Fruit fly (Drosophila melanogaster) whole organism, embryonic: ENCODE measurements around the gene retinin.

Experiments used
- CG10431 ChIP-seq: fragments of 200-800 bp; sonication (Bioruptor generic); optimal IDR thresholded peaks from 3 replicates; lab custom pipeline; 2018; ENCODE audit warnings: missing biosample characterization, mild to moderate bottlenecking, missing genetic modification characterization
- CG12659 ChIP-seq: fragments of 200-800 bp; sonication (Bioruptor generic); optimal IDR thresholded peaks from 3 replicates; lab custom pipeline; 2017; ENCODE audit warnings: mild to moderate bottlenecking, missing biosample characterization, missing genetic modification reagents, missing genetic modification characterization
- CG13424 ChIP-seq: fragments of 200-800 bp; sonication (Bioruptor generic); optimal IDR thresholded peaks from 2 replicates; lab custom pipeline; 2019; ENCODE audit warnings: missing biosample characterization, mild to moderate bottlenecking, missing genetic modification characterization, moderate library complexity
- CG15514 ChIP-seq: fragments of 200-800 bp; sonication (Bioruptor generic); optimal IDR thresholded peaks from 3 replicates; lab custom pipeline; 2017; ENCODE audit warnings: missing biosample characterization, missing genetic modification characterization, mild to moderate bottlenecking, moderate library complexity, missing genetic modification reagents
- CG1603 ChIP-seq: fragments of 200-800 bp; sonication (Bioruptor generic); optimal IDR thresholded peaks from 2 replicates; lab custom pipeline; 2019; ENCODE audit warnings: missing biosample characterization, mild to moderate bottlenecking, missing genetic modification characterization, moderate library complexity
- CG16779 ChIP-seq: fragments of 200-800 bp; sonication (Bioruptor generic); IDR thresholded peaks from 2 replicates; pipeline ENCODE4 v1.3.6; 2022; ENCODE audit warnings: missing biosample characterization, missing genetic modification characterization
- CG16813 ChIP-seq: fragments of 200-800 bp; sonication (Bioruptor generic); IDR thresholded peaks from 3 replicates; pipeline ENCODE4 v1.3.6; 2022; ENCODE audit warnings: missing biosample characterization, missing genetic modification characterization; ENCODE audit not compliant: partially characterized antibody
- CG16815 ChIP-seq: fragments of 200-800 bp; sonication (Bioruptor generic); optimal IDR thresholded peaks from 3 replicates; lab custom pipeline; 2017; ENCODE audit warnings: missing biosample characterization, mild to moderate bottlenecking, missing genetic modification characterization
- CG17361 ChIP-seq: fragments of 200-800 bp; sonication (Bioruptor generic); IDR thresholded peaks from 3 replicates; pipeline ENCODE4 v1.3.6; 2022; ENCODE audit warnings: missing biosample characterization, missing genetic modification characterization
- CG17612 ChIP-seq: fragments of 200-800 bp; sonication (Bioruptor generic); IDR thresholded peaks from 2 replicates; pipeline ENCODE4 v1.3.6; 2022; ENCODE audit warnings: missing biosample characterization, missing genetic modification characterization
- CG18599 ChIP-seq: fragments of 200-800 bp; sonication (Bioruptor generic); optimal IDR thresholded peaks from 3 replicates; lab custom pipeline; 2017; ENCODE audit warnings: missing biosample characterization, missing genetic modification characterization, mild to moderate bottlenecking, moderate library complexity, missing genetic modification reagents
- CG2199 ChIP-seq: fragments of 200-800 bp; sonication (Bioruptor generic); IDR thresholded peaks from 3 replicates; pipeline ENCODE4 v1.3.6; 2022; ENCODE audit warnings: missing biosample characterization, missing genetic modification characterization
- CG30403 ChIP-seq: fragments of 200-800 bp; sonication (Bioruptor generic); optimal IDR thresholded peaks from 3 replicates; lab custom pipeline; 2016; ENCODE audit warnings: missing biosample characterization, missing genetic modification characterization
- CG31441 ChIP-seq: fragments of 200-800 bp; sonication (Bioruptor generic); IDR thresholded peaks from 2 replicates; pipeline ENCODE4 v1.3.6; 2022; ENCODE audit warnings: missing biosample characterization, missing genetic modification characterization
- CG33557 ChIP-seq: fragments of 200-800 bp; sonication (Bioruptor generic); optimal IDR thresholded peaks from 2 replicates; lab custom pipeline; 2019; ENCODE audit warnings: missing biosample characterization, mild to moderate bottlenecking, missing genetic modification characterization, moderate library complexity
- CG34224 ChIP-seq: fragments of 200-800 bp; sonication (Bioruptor generic); IDR thresholded peaks from 3 replicates; pipeline ENCODE4 v1.3.6; 2022; ENCODE audit warnings: missing biosample characterization, missing genetic modification characterization; ENCODE audit not compliant: partially characterized antibody
- CG7372 ChIP-seq: fragments of 200-800 bp; sonication (Bioruptor generic); IDR thresholded peaks from 2 replicates; pipeline ENCODE4 v1.3.6; 2022; ENCODE audit warnings: missing biosample characterization, missing genetic modification characterization
- CG7987 ChIP-seq: fragments of 200-800 bp; sonication (Bioruptor generic); optimal IDR thresholded peaks from 2 replicates; lab custom pipeline; 2018; ENCODE audit warnings: missing biosample characterization, mild to moderate bottlenecking, missing genetic modification characterization, moderate library complexity
- CG8388 ChIP-seq: fragments of 200-800 bp; sonication (Bioruptor generic); optimal IDR thresholded peaks from 2 replicates; lab custom pipeline; 2019; ENCODE audit warnings: missing biosample characterization, mild to moderate bottlenecking, missing genetic modification characterization, moderate library complexity
- CG8944 ChIP-seq: fragments of 200-800 bp; sonication (Bioruptor generic); optimal IDR thresholded peaks from 3 replicates; lab custom pipeline; 2016; ENCODE audit warnings: missing biosample characterization, missing genetic modification characterization
- Deaf1 ChIP-seq: fragments of 200-800 bp; optimal IDR thresholded peaks from 3 replicates; lab custom pipeline; 2019; ENCODE audit warnings: missing biosample characterization, mild to moderate bottlenecking, missing genetic modification characterization, moderate library complexity
- Dip3 ChIP-seq: fragments of 200-800 bp; sonication (Bioruptor generic); optimal IDR thresholded peaks from 3 replicates; lab custom pipeline; 2016; ENCODE audit warnings: missing biosample characterization, missing genetic modification characterization
- Dref ChIP-seq: fragments of 200-800 bp; sonication (Bioruptor generic); IDR thresholded peaks from 2 replicates; pipeline ENCODE4 v1.3.6; 2022; ENCODE audit warnings: missing biosample characterization, missing genetic modification characterization
- Ets97D ChIP-seq: fragments of 200-800 bp; sonication (Bioruptor generic); optimal IDR thresholded peaks from 3 replicates; lab custom pipeline; 2016; ENCODE audit warnings: missing biosample characterization, missing genetic modification characterization
- H2.0 ChIP-seq: fragments of 200-800 bp; sonication (Bioruptor generic); IDR thresholded peaks from 2 replicates; pipeline ENCODE4 v1.3.6; 2022; ENCODE audit warnings: missing biosample characterization, missing genetic modification characterization
- Hmr ChIP-seq: fragments of 200-800 bp; sonication (Bioruptor generic); optimal IDR thresholded peaks from 3 replicates; lab custom pipeline; 2017; ENCODE audit warnings: mild to moderate bottlenecking, missing biosample characterization, missing genetic modification reagents, missing genetic modification characterization
- Hsf ChIP-seq: fragments of 200-800 bp; sonication (Bioruptor generic); optimal IDR thresholded peaks from 3 replicates; lab custom pipeline; 2016; ENCODE audit warnings: missing biosample characterization, missing genetic modification characterization
- Mad ChIP-seq: fragments of 200-800 bp; sonication (Bioruptor generic); optimal IDR thresholded peaks from 2 replicates; lab custom pipeline; 2016; ENCODE audit warnings: missing biosample characterization, missing genetic modification characterization
- Med ChIP-seq: fragments of 200-800 bp; sonication (Bioruptor generic); peaks from one replicate; lab custom pipeline; 2016; ENCODE audit warnings: missing biosample characterization, missing genetic modification characterization, mild to moderate bottlenecking, inconsistent platforms, moderate library complexity
- Mes4 ChIP-seq: fragments of 200-800 bp; sonication (Bioruptor generic); optimal IDR thresholded peaks from 2 replicates; lab custom pipeline; 2016; ENCODE audit warnings: missing biosample characterization, missing genetic modification characterization
- NC2β ChIP-seq: fragments of 200-800 bp; sonication (Bioruptor generic); optimal IDR thresholded peaks from 2 replicates; lab custom pipeline; 2016; ENCODE audit warnings: missing biosample characterization, missing genetic modification characterization
- Sin3A ChIP-seq: fragments of >200 bp; optimal IDR thresholded peaks from 2 replicates; lab custom pipeline; 2018
- ab ChIP-seq: fragments of 200-800 bp; sonication (Bioruptor generic); optimal IDR thresholded peaks from 2 replicates; lab custom pipeline; 2016; ENCODE audit warnings: missing biosample characterization, missing genetic modification characterization
- ap ChIP-seq: fragments of 200-800 bp; sonication (Bioruptor generic); IDR thresholded peaks from 2 replicates; pipeline ENCODE4 v1.3.6; 2022; ENCODE audit warnings: missing biosample characterization, missing genetic modification characterization
- ase ChIP-seq: fragments of 200-800 bp; sonication (Bioruptor generic); IDR thresholded peaks from 3 replicates; pipeline ENCODE4 v1.3.6; 2022; ENCODE audit warnings: missing biosample characterization, missing genetic modification characterization
- bbx ChIP-seq: fragments of 200-800 bp; sonication (Bioruptor generic); IDR thresholded peaks from 2 replicates; pipeline ENCODE4 v1.3.6; 2022; ENCODE audit warnings: missing biosample characterization, missing genetic modification characterization; ENCODE audit not compliant: partially characterized antibody
- cg ChIP-seq: fragments of 200-800 bp; sonication (Bioruptor generic); optimal IDR thresholded peaks from 3 replicates; lab custom pipeline; 2019; ENCODE audit warnings: missing biosample characterization, mild to moderate bottlenecking, missing genetic modification characterization, moderate library complexity
- chif ChIP-seq, 2 experiments: fragments of 200-800 bp; sonication (Bioruptor generic); optimal IDR thresholded peaks; 3 replicates each; lab custom pipeline; 2016; ENCODE audit warnings: missing biosample characterization in 2 of 2, missing genetic modification characterization in 2 of 2
- gem ChIP-seq: fragments of 200-800 bp; sonication (Bioruptor generic); optimal IDR thresholded peaks from 2 replicates; lab custom pipeline; 2019; ENCODE audit warnings: missing biosample characterization, mild to moderate bottlenecking, missing genetic modification characterization, moderate library complexity
- grau ChIP-seq: fragments of 200-800 bp; optimal IDR thresholded peaks from 3 replicates; lab custom pipeline; 2019; ENCODE audit warnings: missing biosample characterization, mild to moderate bottlenecking, missing genetic modification characterization, moderate library complexity
- hbn ChIP-seq: fragments of 200-800 bp; sonication (Bioruptor generic); IDR thresholded peaks from 2 replicates; pipeline ENCODE4 v1.3.6; 2022; ENCODE audit warnings: missing biosample characterization, missing genetic modification characterization; ENCODE audit not compliant: partially characterized antibody
- klu ChIP-seq: fragments of 200-800 bp; sonication (Bioruptor generic); IDR thresholded peaks from 2 replicates; pipeline ENCODE4 v1.3.6; 2022; ENCODE audit warnings: missing biosample characterization, missing genetic modification characterization
- nmo ChIP-seq: fragments of 200-800 bp; sonication (Bioruptor generic); optimal IDR thresholded peaks from 2 replicates; lab custom pipeline; 2018; ENCODE audit warnings: missing biosample characterization, mild to moderate bottlenecking, missing genetic modification characterization, moderate library complexity
- odd ChIP-seq: fragments of 200-800 bp; sonication (Bioruptor generic); optimal IDR thresholded peaks from 2 replicates; lab custom pipeline; 2017; ENCODE audit warnings: missing biosample characterization, mild to moderate bottlenecking, missing genetic modification characterization
- onecut ChIP-seq: fragments of 200-800 bp; sonication (Bioruptor generic); IDR thresholded peaks from 2 replicates; pipeline ENCODE4 v1.3.6; 2022; ENCODE audit warnings: missing biosample characterization, missing genetic modification characterization
- pros ChIP-seq: fragments of 200-800 bp; sonication (Bioruptor generic); optimal IDR thresholded peaks from 3 replicates; lab custom pipeline; 2019; ENCODE audit warnings: missing biosample characterization, mild to moderate bottlenecking, missing genetic modification characterization, moderate library complexity
- ranshi ChIP-seq: fragments of 200-800 bp; sonication (Bioruptor generic); IDR thresholded peaks from 2 replicates; pipeline ENCODE4 v1.3.6; 2022; ENCODE audit warnings: missing biosample characterization, missing genetic modification characterization
- row ChIP-seq: fragments of 200-800 bp; sonication (Bioruptor generic); IDR thresholded peaks from 3 replicates; pipeline ENCODE4 v1.3.6; 2022; ENCODE audit warnings: missing biosample characterization, missing genetic modification characterization
- tin ChIP-seq: fragments of 200-800 bp; sonication (Bioruptor generic); optimal IDR thresholded peaks from 3 replicates; lab custom pipeline; 2016; ENCODE audit warnings: missing biosample characterization, missing genetic modification characterization
- tx ChIP-seq: fragments of 200-800 bp; sonication (Bioruptor generic); optimal IDR thresholded peaks from 2 replicates; lab custom pipeline; 2016; ENCODE audit warnings: missing biosample characterization, missing genetic modification characterization
- unc-4 ChIP-seq: fragments of 200-800 bp; sonication (Bioruptor generic); IDR thresholded peaks from 2 replicates; pipeline ENCODE4 v1.3.6; 2022; ENCODE audit warnings: missing biosample characterization, missing genetic modification characterization; ENCODE audit not compliant: partially characterized antibody
- zfh2 ChIP-seq: fragments of 200-800 bp; sonication (Bioruptor generic); optimal IDR thresholded peaks from 2 replicates; lab custom pipeline; 2016; ENCODE audit warnings: missing biosample characterization, missing genetic modification characterization

retinin gene

DNA sequence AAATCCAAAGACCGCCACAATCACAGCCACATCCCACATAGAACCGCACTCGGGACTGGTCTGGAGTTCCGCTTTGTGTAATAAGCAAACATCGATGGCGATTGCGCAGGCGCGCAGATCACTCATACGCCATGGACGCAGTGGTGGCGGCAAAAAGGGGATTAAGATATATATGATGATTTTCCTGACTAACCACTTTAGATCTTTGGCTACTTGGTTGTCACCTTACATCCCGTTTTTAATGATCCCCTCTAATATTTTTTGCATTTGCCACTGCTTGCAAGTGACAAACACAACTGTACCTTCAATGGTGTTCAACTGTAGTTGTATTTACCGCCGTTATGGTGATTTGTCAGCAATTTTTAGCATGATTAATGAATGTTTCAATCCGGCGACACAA lies 21.8 kb upstream of the retinin start (continued):
- TF ChIP-seq ase (GFP tag; lab: Robert Waterston, UW) (no peak), zfh2 (GFP tag; lab: Kevin White, UChicago) (peak; percentile 76), NC2β (GFP tag; lab: Kevin White, UChicago) (no peak), unc-4 (GFP tag; lab: Robert Waterston, UW) (no peak), ranshi (GFP tag; lab: Robert Waterston, UW) (0 out of 2 replicates have a peak, but pooled peaks have one; percentile 29), bbx (GFP tag; lab: Robert Waterston, UW) (no peak), CG18599 (GFP tag; lab: Kevin White, UChicago) (peak; percentile 42), cg (GFP tag; lab: Kevin White, UChicago) (no peak), row (GFP tag; lab: Robert Waterston, UW) (peak; percentile 40; the same call in 1 of the 3 replicates), CG7987 (no peak), Hsf (GFP tag; lab: Kevin White, UChicago) (no peak), nmo (GFP tag; lab: Kevin White, UChicago) (no peak), Dip3 (GFP tag; lab: Kevin White, UChicago) (peak; percentile 5), ap (no peak), CG8944 (GFP tag; lab: Kevin White, UChicago) (no peak), CG16813 (GFP tag; lab: Robert Waterston, UW) (no peak), Mad (GFP tag; lab: Kevin White, UChicago) (no peak), Med (peak; percentile 86), CG31441 (GFP tag; lab: Robert Waterston, UW) (no peak), CG15514 (GFP tag; lab: Kevin White, UChicago) (peak; percentile 23), CG13424 (tag; lab: Kevin White, UChicago) (no peak), CG33557 (GFP tag; lab: Kevin White, UChicago) (no peak), pros (no peak), ab (no peak), odd (GFP tag; lab: Kevin White, UChicago) (no peak), CG2199 (GFP tag; lab: Robert Waterston, UW) (no peak), Deaf1 (tag; lab: Kevin White, UChicago) (no peak), onecut (GFP tag; lab: Robert Waterston, UW) (no peak), CG30403 (GFP tag; lab: Kevin White, UChicago) (peak; percentile 38), Hmr (GFP tag; lab: Kevin White, UChicago) (peak; percentile 63), CG10431 (GFP tag; lab: Kevin White, UChicago) (no peak), CG12659 (GFP tag; lab: Kevin White, UChicago) (no peak), klu (GFP tag; lab: Robert Waterston, UW) (no peak), H2.0 (GFP tag; lab: Robert Waterston, UW) (peak; percentile 49; the same call in 1 of the 2 replicates), hbn (GFP tag; lab: Robert Waterston, UW) (no peak), CG16779 (GFP tag; lab: Robert Waterston, UW) (no peak), CG16815 (GFP tag; lab: Kevin White, UChicago) (peak; percentile 14), CG7372 (GFP tag; lab: Robert Waterston, UW) (0 out of 2 replicates have a peak, but pooled peaks have one; percentile 11), tx (GFP tag; lab: Kevin White, UChicago) (no peak), Mes4 (no peak), CG17612 (GFP tag; lab: Robert Waterston, UW) (no peak), grau (tag; lab: Kevin White, UChicago) (no peak), gem (tag; lab: Kevin White, UChicago) (peak; percentile 35), CG1603 (no peak), Dref (GFP tag; lab: Robert Waterston, UW) (no peak), CG34224 (GFP tag; lab: Robert Waterston, UW) (no peak), tin (GFP tag; lab: Kevin White, UChicago) (no peak), chif (GFP tag; optimal IDR thresholded peaks at IDR 0.05; lab: Kevin White, UChicago) (peak in 1 of 2 experiments; percentile 10), CG17361 (no peak), CG8388 (GFP tag; lab: Kevin White, UChicago) (no peak), Sin3A (no peak), Ets97D (GFP tag; lab: Kevin White, UChicago) (no peak)
